Fruit fly (Drosophila melanogaster) whole organism, embryonic: ENCODE measurements around the gene PAPLA1.

ENCODE experiments used
- Aef1 ChIP-seq: fragments of 200-800 bp; sonication (Bioruptor generic); IDR thresholded peaks from 3 replicates; pipeline ENCODE4 v1.3.6; 2022; ENCODE audit warnings: missing biosample characterization, missing genetic modification characterization
- Bdp1 ChIP-seq: fragments of 200-800 bp; sonication (Bioruptor generic); optimal IDR thresholded peaks from 3 replicates; lab custom pipeline; 2016; ENCODE audit warnings: missing biosample characterization, missing genetic modification characterization
- CG10209 ChIP-seq: fragments of 200-800 bp; sonication (Bioruptor generic); optimal IDR thresholded peaks from 3 replicates; lab custom pipeline; 2017; ENCODE audit warnings: missing biosample characterization, mild to moderate bottlenecking, missing genetic modification characterization, missing genetic modification reagents
- CG10366 ChIP-seq: fragments of 200-800 bp; sonication (Bioruptor generic); IDR thresholded peaks from 2 replicates; pipeline ENCODE4 v1.3.6; 2022; ENCODE audit warnings: missing biosample characterization, missing genetic modification characterization
- CG11504 ChIP-seq: fragments of 200-800 bp; sonication (Bioruptor generic); optimal IDR thresholded peaks from 3 replicates; lab custom pipeline; 2019; ENCODE audit warnings: missing biosample characterization, mild to moderate bottlenecking, missing genetic modification characterization, moderate library complexity
- CG13123 ChIP-seq: fragments of 200-800 bp; sonication (Bioruptor generic); optimal IDR thresholded peaks from 2 replicates; lab custom pipeline; 2016; ENCODE audit warnings: missing biosample characterization, missing genetic modification characterization
- CG13624 ChIP-seq: fragments of 200-800 bp; sonication (Bioruptor generic); optimal IDR thresholded peaks from 2 replicates; lab custom pipeline; 2016; ENCODE audit warnings: missing biosample characterization, missing genetic modification characterization
- CG14050 ChIP-seq: fragments of 200-800 bp; sonication (Bioruptor generic); IDR thresholded peaks from 3 replicates; pipeline ENCODE4 v1.3.6; 2022; ENCODE audit warnings: missing biosample characterization, missing genetic modification characterization
- CG15479 ChIP-seq: fragments of 200-800 bp; sonication (Bioruptor generic); optimal IDR thresholded peaks from 3 replicates; lab custom pipeline; 2019; ENCODE audit warnings: missing biosample characterization, mild to moderate bottlenecking, missing genetic modification characterization, moderate library complexity
- CG15601 ChIP-seq: fragments of 200-800 bp; sonication (Bioruptor generic); optimal IDR thresholded peaks from 3 replicates; lab custom pipeline; 2019; ENCODE audit warnings: missing biosample characterization, mild to moderate bottlenecking, missing genetic modification characterization, moderate library complexity
- CG15696 ChIP-seq: fragments of 200-800 bp; sonication (Bioruptor generic); optimal IDR thresholded peaks from 2 replicates; lab custom pipeline; 2019; ENCODE audit warnings: missing biosample characterization, mild to moderate bottlenecking, missing genetic modification characterization, moderate library complexity
- CG18599 ChIP-seq: fragments of 200-800 bp; sonication (Bioruptor generic); optimal IDR thresholded peaks from 3 replicates; lab custom pipeline; 2017; ENCODE audit warnings: missing biosample characterization, missing genetic modification characterization, mild to moderate bottlenecking, moderate library complexity, missing genetic modification reagents
- CG31441 ChIP-seq: fragments of 200-800 bp; sonication (Bioruptor generic); IDR thresholded peaks from 2 replicates; pipeline ENCODE4 v1.3.6; 2022; ENCODE audit warnings: missing biosample characterization, missing genetic modification characterization
- CG33557 ChIP-seq: fragments of 200-800 bp; sonication (Bioruptor generic); optimal IDR thresholded peaks from 2 replicates; lab custom pipeline; 2019; ENCODE audit warnings: missing biosample characterization, mild to moderate bottlenecking, missing genetic modification characterization, moderate library complexity
- CG3847 ChIP-seq: fragments of 200-800 bp; sonication (Bioruptor generic); IDR thresholded peaks from 2 replicates; pipeline ENCODE4 v1.3.6; 2022; ENCODE audit warnings: missing biosample characterization, missing genetic modification characterization
- CG4404 ChIP-seq: fragments of 200-800 bp; sonication (Bioruptor generic); IDR thresholded peaks from 2 replicates; pipeline ENCODE4 v1.3.6; 2022; ENCODE audit warnings: missing biosample characterization, missing genetic modification characterization
- CG7556 ChIP-seq: fragments of 200-800 bp; sonication (Bioruptor generic); optimal IDR thresholded peaks from 2 replicates; lab custom pipeline; 2017; ENCODE audit warnings: missing biosample characterization, mild to moderate bottlenecking, missing genetic modification characterization
- CG9609 ChIP-seq: fragments of 200-800 bp; sonication (Bioruptor generic); optimal IDR thresholded peaks from 3 replicates; lab custom pipeline; 2016; ENCODE audit warnings: missing biosample characterization, missing genetic modification characterization
- CG9817 ChIP-seq: fragments of 200-800 bp; sonication (Bioruptor generic); optimal IDR thresholded peaks from 2 replicates; lab custom pipeline; 2018; ENCODE audit warnings: missing biosample characterization, mild to moderate bottlenecking, missing genetic modification characterization, moderate library complexity
- CHES-1-like ChIP-seq: fragments of 200-800 bp; sonication (Bioruptor generic); optimal IDR thresholded peaks from 2 replicates; lab custom pipeline; 2016; ENCODE audit warnings: missing biosample characterization, missing genetic modification characterization
- Camta ChIP-seq: fragments of 200-800 bp; sonication (Bioruptor generic); optimal IDR thresholded peaks from 2 replicates; lab custom pipeline; 2016; ENCODE audit warnings: missing biosample characterization, missing genetic modification characterization
- Chrac-16 ChIP-seq: fragments of 200-800 bp; sonication (Bioruptor generic); optimal IDR thresholded peaks from 3 replicates; lab custom pipeline; 2016; ENCODE audit warnings: missing biosample characterization, missing genetic modification characterization
- Dbx ChIP-seq: fragments of 200-800 bp; sonication (Bioruptor generic); IDR thresholded peaks from 3 replicates; pipeline ENCODE4 v1.3.6; 2022; ENCODE audit warnings: missing biosample characterization, missing genetic modification characterization
- Dref ChIP-seq: fragments of 200-800 bp; sonication (Bioruptor generic); IDR thresholded peaks from 2 replicates; pipeline ENCODE4 v1.3.6; 2022; ENCODE audit warnings: missing biosample characterization, missing genetic modification characterization
- E2f1 ChIP-seq: fragments of 200-800 bp; sonication (Bioruptor generic); IDR thresholded peaks from 2 replicates; pipeline ENCODE4 v1.3.6; 2022; ENCODE audit warnings: missing biosample characterization, missing genetic modification characterization
- H15 ChIP-seq: fragments of 200-800 bp; sonication (Bioruptor generic); IDR thresholded peaks from 3 replicates; pipeline ENCODE4 v1.3.6; 2022; ENCODE audit warnings: missing biosample characterization, missing genetic modification characterization
- Hr51 ChIP-seq, 2 experiments: fragments of 200-800 bp; sonication (Bioruptor generic); optimal IDR thresholded peaks; 2 replicates in 1 of 2; 3 replicates in 1 of 2; lab custom pipeline; 2016 to 2018; ENCODE audit warnings: missing biosample characterization in 2 of 2, missing genetic modification characterization in 2 of 2, mild to moderate bottlenecking in 1 of 2, moderate library complexity in 1 of 2
- Oli ChIP-seq: fragments of 200-800 bp; sonication (Bioruptor generic); optimal IDR thresholded peaks from 2 replicates; lab custom pipeline; 2018; ENCODE audit warnings: missing biosample characterization, mild to moderate bottlenecking, missing genetic modification characterization, moderate library complexity
- Sin3A ChIP-seq: fragments of >200 bp; optimal IDR thresholded peaks from 2 replicates; lab custom pipeline; 2018
- Taf1 ChIP-seq: fragments of 200-800 bp; sonication (Bioruptor generic); IDR thresholded peaks from 2 replicates; pipeline ENCODE4 v1.3.6; 2022; ENCODE audit warnings: missing biosample characterization, missing genetic modification characterization
- ap ChIP-seq: fragments of 200-800 bp; sonication (Bioruptor generic); IDR thresholded peaks from 2 replicates; pipeline ENCODE4 v1.3.6; 2022; ENCODE audit warnings: missing biosample characterization, missing genetic modification characterization
- ase ChIP-seq: fragments of 200-800 bp; sonication (Bioruptor generic); IDR thresholded peaks from 3 replicates; pipeline ENCODE4 v1.3.6; 2022; ENCODE audit warnings: missing biosample characterization, missing genetic modification characterization
- az2 ChIP-seq: fragments of 200-800 bp; sonication (Bioruptor generic); optimal IDR thresholded peaks from 3 replicates; lab custom pipeline; 2016; ENCODE audit warnings: missing biosample characterization, missing genetic modification characterization
- cato ChIP-seq: fragments of 200-800 bp; sonication (Bioruptor generic); optimal IDR thresholded peaks from 2 replicates; lab custom pipeline; 2016; ENCODE audit warnings: missing biosample characterization, missing genetic modification characterization, borderline replicate concordance
- dan ChIP-seq: fragments of 200-800 bp; sonication (Bioruptor generic); IDR thresholded peaks from 2 replicates; pipeline ENCODE4 v1.3.6; 2022; ENCODE audit warnings: missing biosample characterization, missing genetic modification characterization
- gcm ChIP-seq: fragments of 200-800 bp; sonication (Bioruptor generic); optimal IDR thresholded peaks from 2 replicates; lab custom pipeline; 2019; ENCODE audit warnings: missing biosample characterization, mild to moderate bottlenecking, missing genetic modification characterization, moderate library complexity
- grn ChIP-seq: fragments of 200-800 bp; sonication (Bioruptor generic); optimal IDR thresholded peaks from 3 replicates; lab custom pipeline; 2017; ENCODE audit warnings: missing biosample characterization, missing genetic modification characterization
- jing ChIP-seq: fragments of 200-800 bp; sonication (Bioruptor generic); optimal IDR thresholded peaks from 2 replicates; lab custom pipeline; 2018; ENCODE audit warnings: missing biosample characterization, mild to moderate bottlenecking, missing genetic modification characterization
- lilli ChIP-seq: fragments of 200-800 bp; sonication (Bioruptor generic); optimal IDR thresholded peaks from 3 replicates; lab custom pipeline; 2016; ENCODE audit warnings: missing biosample characterization, missing genetic modification characterization
- maf-S ChIP-seq: fragments of 200-800 bp; sonication (Bioruptor generic); optimal IDR thresholded peaks from 2 replicates; lab custom pipeline; 2016; ENCODE audit warnings: missing biosample characterization, missing genetic modification characterization
- nerfin-1 ChIP-seq: fragments of 200-800 bp; sonication (Bioruptor generic); optimal IDR thresholded peaks from 3 replicates; lab custom pipeline; 2019; ENCODE audit warnings: missing biosample characterization, mild to moderate bottlenecking, missing genetic modification characterization, moderate library complexity
- oc ChIP-seq: fragments of 200-800 bp; sonication (Bioruptor generic); optimal IDR thresholded peaks from 2 replicates; lab custom pipeline; 2018; ENCODE audit warnings: missing biosample characterization, mild to moderate bottlenecking, missing genetic modification characterization, moderate library complexity
- p53 ChIP-seq: fragments of 200-800 bp; sonication (Bioruptor generic); optimal IDR thresholded peaks from 2 replicates; lab custom pipeline; 2016; ENCODE audit warnings: missing biosample characterization, missing genetic modification characterization
- pho ChIP-seq: fragments of 200-800 bp; sonication (Bioruptor generic); optimal IDR thresholded peaks from 2 replicates; lab custom pipeline; 2016; ENCODE audit warnings: missing biosample characterization, missing genetic modification characterization
- scrt ChIP-seq: fragments of 200-800 bp; sonication (Bioruptor generic); optimal IDR thresholded peaks from 2 replicates; lab custom pipeline; 2018; ENCODE audit warnings: missing biosample characterization, mild to moderate bottlenecking, missing genetic modification characterization, moderate library complexity
- sens-2 ChIP-seq: fragments of 200-800 bp; sonication (Bioruptor generic); IDR thresholded peaks from 2 replicates; pipeline ENCODE4 v1.3.6; 2022; ENCODE audit warnings: missing biosample characterization, missing genetic modification characterization
- seq ChIP-seq: fragments of 200-800 bp; sonication (Bioruptor generic); IDR thresholded peaks from 2 replicates; pipeline ENCODE4 v1.3.6; 2022; ENCODE audit warnings: missing biosample characterization, missing genetic modification characterization
- tap ChIP-seq: fragments of 200-800 bp; optimal IDR thresholded peaks from 3 replicates; lab custom pipeline; 2019; ENCODE audit warnings: missing biosample characterization, mild to moderate bottlenecking, missing genetic modification characterization, moderate library complexity
- tll ChIP-seq, 2 experiments: fragments of 200-800 bp in 1 of 2; fragments of >200 bp in 1 of 2; sonication (Bioruptor generic) in 1 of 2; optimal IDR thresholded peaks; 2 replicates each; lab custom pipeline; 2017 to 2019; ENCODE audit warnings: missing biosample characterization in 2 of 2, missing genetic modification characterization in 2 of 2, mild to moderate bottlenecking in 1 of 2, moderate library complexity in 1 of 2
- wdn ChIP-seq: fragments of 200-800 bp; sonication (Bioruptor generic); IDR thresholded peaks from 2 replicates; pipeline ENCODE4 v1.3.6; 2022; ENCODE audit warnings: missing biosample characterization, missing genetic modification characterization

PAPLA1 gene

dm6 chr2L:8204996-8205567 lies 45.6 kb upstream of the PAPLA1 start, which contains the start of gene SLC5A11 (continued):
- TF ChIP-seq wdn (GFP tag; lab: Robert Waterston, UW) (peak; percentile 82), Aef1 (GFP tag; lab: Robert Waterston, UW) (peak; percentile 100), CG3847 (peak; percentile 100), az2 (peak; percentile 91), CG18599 (GFP tag; lab: Kevin White, UChicago) (peak; percentile 99), nerfin-1 (peak; percentile 89), CG31441 (GFP tag; lab: Robert Waterston, UW) (peak; percentile 94; the same call in 1 of the 2 replicates), CG15601 (tag; lab: Kevin White, UChicago) (peak; percentile 99), tll (GFP tag; optimal IDR thresholded peaks at IDR 0.05; lab: Kevin White, UChicago) (peak in 1 of 2 experiments; percentile 80), Oli (tag; lab: Kevin White, UChicago) (peak; percentile 94), pho (peak; percentile 52), CG9609 (peak; percentile 73), dan (GFP tag; lab: Robert Waterston, UW) (peak; percentile 49), CG10209 (peak; percentile 94), seq (GFP tag; lab: Robert Waterston, UW) (peak; percentile 100), CG10366 (GFP tag; lab: Robert Waterston, UW) (peak; percentile 79), Camta (GFP tag; lab: Kevin White, UChicago) (peak; percentile 91), CG14050 (GFP tag; lab: Robert Waterston, UW) (peak; percentile 85), scrt (GFP tag; lab: Kevin White, UChicago) (peak; percentile 96), lilli (GFP tag; lab: Kevin White, UChicago) (peak; percentile 99), Hr51 (GFP tag; optimal IDR thresholded peaks at IDR 0.05; lab: Kevin White, UChicago) (peak; percentile 98 to 100), CG13123 (GFP tag; lab: Kevin White, UChicago) (peak; percentile 87), CG33557 (GFP tag; lab: Kevin White, UChicago) (peak; percentile 58), jing (GFP tag; lab: Kevin White, UChicago) (peak; percentile 99), Bdp1 (GFP tag; lab: Kevin White, UChicago) (peak; percentile 40), CG7556 (GFP tag; lab: Kevin White, UChicago) (peak; percentile 99), CG15696 (tag; lab: Kevin White, UChicago) (peak; percentile 70), CG13624 (GFP tag; lab: Kevin White, UChicago) (peak; percentile 99), maf-S (peak; percentile 92), ase (GFP tag; lab: Robert Waterston, UW) (peak; percentile 95), ap (GFP tag; lab: Robert Waterston, UW) (peak; percentile 88), sens-2 (GFP tag; lab: Robert Waterston, UW) (peak; percentile 95), tap (peak; percentile 95), CHES-1-like (GFP tag; lab: Kevin White, UChicago) (peak; percentile 54), grn (GFP tag; lab: Kevin White, UChicago) (peak; percentile 97), oc (tag; lab: Kevin White, UChicago) (peak; percentile 83), Dref (GFP tag; lab: Robert Waterston, UW) (peak; percentile 29), p53 (GFP tag; lab: Kevin White, UChicago) (peak; percentile 88), gcm (peak; percentile 96), CG9817 (tag; lab: Kevin White, UChicago) (peak; percentile 82), Taf1 (GFP tag; lab: Robert Waterston, UW) (peak; percentile 99), CG4404 (GFP tag; lab: Robert Waterston, UW) (peak; percentile 85), CG11504 (peak; percentile 93), Sin3A (lab: Kevin White, UChicago) (no peak), E2f1 (peak; percentile 97), CG15479 (GFP tag; lab: Kevin White, UChicago) (peak; percentile 59), Chrac-16 (GFP tag; lab: Kevin White, UChicago) (peak; percentile 87), H15 (GFP tag; lab: Robert Waterston, UW) (peak; percentile 96), Dbx (peak; percentile 93), cato (GFP tag; lab: Kevin White, UChicago) (peak; percentile 87)
